Worm (Caenorhabditis elegans) whole organism, L4 larva: ENCODE measurements around the gene T05C3.6.

Experiments used
- aha-1 ChIP-seq: fragments of 150-350 bp; peaks from one replicate; lab custom pipeline; 2014; ENCODE audit warnings: missing biosample characterization, missing genetic modification characterization
- mdl-1 ChIP-seq, 2 experiments: fragments of 150-350 bp in 1 of 2; sonication (generic microtip) in 1 of 2; optimal IDR thresholded peaks; 2 replicates each; lab custom pipeline; 2014 to 2017; ENCODE audit warnings: missing biosample characterization in 2 of 2, missing genetic modification characterization in 2 of 2
- nhr-237 ChIP-seq: sonication (generic microtip); optimal IDR thresholded peaks from 2 replicates; lab custom pipeline; 2017; ENCODE audit warnings: missing biosample characterization, missing genetic modification characterization
- snpc-1.2 ChIP-seq: fragments of 200-800 bp; sonication (Bioruptor generic); IDR thresholded peaks from 2 replicates; pipeline ENCODE4 v1.3.6; 2022; ENCODE audit warnings: missing genetic modification reagents, missing genetic modification characterization, missing compliant biosample characterization
- unc-62 ChIP-seq, 3 experiments: fragments of 150-350 bp in 1 of 3; sonication (generic microtip); optimal IDR thresholded peaks in 2 of 3; peaks in 1 of 3; 1 replicate in 1 of 3; 2 replicates in 2 of 3; lab custom pipeline; 2014 to 2017; ENCODE audit warnings: missing biosample characterization in 3 of 3, missing genetic modification characterization in 3 of 3, missing genetic modification reagents in 3 of 3, missing genotype in 1 of 3
- zag-1 ChIP-seq: fragments of 150-350 bp; optimal IDR thresholded peaks from 2 replicates; lab custom pipeline; 2014; ENCODE audit warnings: missing biosample characterization, missing genetic modification characterization

DNA sequence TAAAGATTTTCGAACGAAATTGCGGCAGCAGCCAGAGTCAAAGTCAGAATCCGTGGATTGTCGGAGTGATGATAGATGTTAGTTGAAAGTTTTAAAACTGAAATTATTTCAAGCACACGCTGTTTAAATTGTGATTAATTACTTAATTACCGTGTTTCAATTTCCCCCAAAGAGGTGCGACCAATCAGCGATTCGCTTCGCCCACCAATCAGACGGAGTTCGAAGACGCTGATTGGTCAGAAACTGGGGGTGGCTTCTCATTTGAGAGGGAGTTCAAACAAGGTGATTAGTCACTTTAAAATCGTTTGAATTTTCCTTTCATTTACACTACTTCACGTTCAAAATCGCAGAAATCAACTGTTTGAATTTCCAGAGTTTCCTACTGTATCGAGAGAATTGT is 9.2 kb downstream of the T05C3.6 start:
- TF ChIP-seq nhr-237 (tag; lab: Kevin White, UChicago) (no peak), zag-1 (no peak), unc-62 (GFP tag; optimal IDR thresholded peaks at IDR 0.05 in 1 of 2; lab: Kevin White, UChicago) (no peak), unc-62 (tag; optimal IDR thresholded peaks at IDR 0.05; lab: Kevin White, UChicago) (no peak), mdl-1 (tag; optimal IDR thresholded peaks at IDR 0.05; lab: Kevin White, UChicago) (no peak), aha-1 (tag; lab: Kevin White, UChicago) (no peak), snpc-1.2 (no peak)
